Worm (Caenorhabditis elegans): ENCODE results near the gene pck-3.

ce11 chrIV:5884500-5884899 is 11.9 kb upstream of the pck-3 start, which contains the start of gene H04M03.11:
- no peak for TF ChIP-seq ama-1 (optimal IDR thresholded peaks at IDR 0.05)
- no peak for TF ChIP-seq zip-5 (tag; optimal IDR thresholded peaks at IDR 0.05)
- no peak for TF ChIP-seq elt-2 (tag; optimal IDR thresholded peaks at IDR 0.05)
- no peak for TF ChIP-seq nhr-232 (tag; optimal IDR thresholded peaks at IDR 0.05)
- no peak for TF ChIP-seq hlh-15 (tag; optimal IDR thresholded peaks at IDR 0.05)
- no peak for TF ChIP-seq F13H6.1 (tag; optimal IDR thresholded peaks at IDR 0.05)
- no peak for TF ChIP-seq che-1 (tag; optimal IDR thresholded peaks at IDR 0.05)
- no peak for TF ChIP-seq unc-42 (tag; optimal IDR thresholded peaks at IDR 0.05)
